Fruit fly (Drosophila melanogaster) whole organism, pupa: Measurements from ENCODE around the gene Ccp84Ag.

ENCODE experiments used
- CG14655 ChIP-seq: fragments of 200-800 bp; sonication (Bioruptor generic); optimal IDR thresholded peaks from 3 replicates; lab custom pipeline; 2017; ENCODE audit warnings: mild to moderate bottlenecking, missing biosample characterization, missing genetic modification reagents, missing genetic modification characterization
- CG32121 ChIP-seq: fragments of 200-800 bp; sonication (Bioruptor generic); IDR thresholded peaks from 2 replicates; pipeline ENCODE4 v1.3.6; 2022; ENCODE audit warnings: missing biosample characterization, missing genetic modification characterization
- CG4496 ChIP-seq: fragments of 200-800 bp; sonication (Bioruptor generic); IDR thresholded peaks from 3 replicates; pipeline ENCODE4 v1.3.6; 2022; ENCODE audit warnings: missing biosample characterization, missing genetic modification characterization
- EcR ChIP-seq: fragments of 200-800 bp; sonication (Bioruptor generic); optimal IDR thresholded peaks from 3 replicates; lab custom pipeline; 2019; ENCODE audit warnings: missing biosample characterization, missing genetic modification characterization, mild to moderate bottlenecking, moderate library complexity, missing genetic modification reagents

DNA sequence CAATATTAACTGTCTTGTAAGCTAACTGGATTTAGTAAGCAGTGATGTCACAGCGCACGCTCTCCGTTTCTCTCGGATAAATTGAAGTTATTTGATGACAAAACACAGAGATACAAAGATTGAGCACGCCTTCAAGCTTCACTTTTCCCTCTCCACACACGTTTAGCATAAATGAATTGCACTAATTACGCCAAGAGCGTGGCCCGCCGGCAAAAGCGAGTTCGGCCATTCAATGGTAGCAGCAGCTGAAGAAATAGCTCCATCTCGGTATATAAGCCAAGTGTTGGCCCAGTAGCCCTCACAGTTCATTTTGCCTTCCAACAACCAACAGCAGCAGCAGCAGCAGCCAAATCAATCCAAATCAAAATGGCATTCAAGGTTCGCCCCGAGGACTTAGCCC lies 5.9 kb downstream of the Ccp84Ag start, which contains the start of gene Ccp84Ad:
- TF ChIP-seq CG4496 (GFP tag; lab: Robert Waterston, UW) (no peak), EcR (GFP tag; lab: Kevin White, UChicago) (no peak), CG32121 (no peak), CG14655 (GFP tag; lab: Kevin White, UChicago) (no peak)
